Worm (Caenorhabditis elegans): ENCODE results near the gene gba-2.

gba-2 gene

ce11 chrII:2189357-2189756, 3.1 kb upstream of the gba-2 start, which contains the start of gene mtq-2:
Gene mtq-2 (minus strand): TSS chrII:2189457.
- TF ChIP-seq unc-86 (tag; optimal IDR thresholded peaks at IDR 0.05), result no peak
- no peak for TF ChIP-seq efl-1 (optimal IDR thresholded peaks at IDR 0.05)
- TF ChIP-seq efl-1 (GFP tag; optimal IDR thresholded peaks at IDR 0.05 in 1 of 2), result no peak
- peak; percentile 21 for TF ChIP-seq lin-14 (GFP tag; optimal IDR thresholded peaks at IDR 0.05)
- TF ChIP-seq pax-3 (tag; optimal IDR thresholded peaks at IDR 0.05), result no peak
- no peak for TF ChIP-seq Y116A8C.19 (tag; optimal IDR thresholded peaks at IDR 0.05; ENCODE audit: borderline replicate concordance)

ce11 chrII:2186730-2187129, 496 bp upstream of the gba-2 start:
- TF ChIP-seq lsy-2 (tag; optimal IDR thresholded peaks at IDR 0.05) (peak in 1 of 2 experiments; percentile 30), blmp-1 (tag; optimal IDR thresholded peaks at IDR 0.05) (no peak)

- TF ChIP-seq hpl-2 (GFP tag; optimal IDR thresholded peaks at IDR 0.05), result no peak
- no peak for TF ChIP-seq vab-15 (tag; optimal IDR thresholded peaks at IDR 0.05)
- no peak for TF ChIP-seq efl-1 (optimal IDR thresholded peaks at IDR 0.05)
- TF ChIP-seq efl-1 (GFP tag; optimal IDR thresholded peaks at IDR 0.05 in 1 of 2), result no peak
These were observed 8.5 kb downstream of the gba-2 start for ce11 chrII:2177735-2178134.

- TF ChIP-seq lin-35 (GFP tag; optimal IDR thresholded peaks at IDR 0.05), result peak in 1 of 2 experiments; percentile 18
- no peak for TF ChIP-seq grh-1 (GFP tag; IDR thresholded peaks at IDR 0.05)
- TF ChIP-seq elt-2 (tag; optimal IDR thresholded peaks at IDR 0.05), result peak; percentile 54
These were observed 9.5 kb downstream of the gba-2 start, which contains the start of gene gba-1 for ce11 chrII:2176688-2177087. Gene gba-1 (plus strand): TSS chrII:2176741.

- TF ChIP-seq F16B12.6 (tag; optimal IDR thresholded peaks at IDR 0.05) (no peak), mdl-1 (tag; optimal IDR thresholded peaks at IDR 0.05) (no peak), ceh-63 (GFP tag; optimal IDR thresholded peaks at IDR 0.05) (no peak), isw-1 (GFP tag; IDR thresholded peaks at IDR 0.05) (no peak), lsy-2 (tag; optimal IDR thresholded peaks at IDR 0.05) (no peak), ets-5 (GFP tag; IDR thresholded peaks at IDR 0.05) (no peak), pax-3 (tag; optimal IDR thresholded peaks at IDR 0.05) (no peak), swsn-7 (tag; optimal IDR thresholded peaks at IDR 0.05) (no peak), snu-23 (GFP tag; optimal IDR thresholded peaks at IDR 0.05) (no peak), zag-1 (tag; optimal IDR thresholded peaks at IDR 0.05) (no peak)
These were observed 10.9 kb downstream of the gba-2 start, which contains the start of gene C33C12.7 for ce11 chrII:2175367-2175766. Gene C33C12.7 (minus strand): TSS chrII:2175467.

- TF ChIP-seq nhr-19 (GFP tag; conservative IDR thresholded peaks at IDR 0.05) (no peak), elt-3 (tag; optimal IDR thresholded peaks at IDR 0.05) (no peak), nhr-77 (tag; optimal IDR thresholded peaks at IDR 0.05) (no peak), ceh-63 (GFP tag; optimal IDR thresholded peaks at IDR 0.05) (no peak), lsy-2 (tag; optimal IDR thresholded peaks at IDR 0.05) (no peak), ztf-11 (tag; optimal IDR thresholded peaks at IDR 0.05) (no peak), nhr-90 (tag; optimal IDR thresholded peaks at IDR 0.05; ENCODE audit: poor library complexity) (no peak), unc-30 (tag; optimal IDR thresholded peaks at IDR 0.05) (no peak), aly-2 (tag; optimal IDR thresholded peaks at IDR 0.05) (no peak), aha-1 (tag; optimal IDR thresholded peaks at IDR 0.05) (no peak), efl-1 (optimal IDR thresholded peaks at IDR 0.05) (no peak), efl-1 (GFP tag; optimal IDR thresholded peaks at IDR 0.05 in 1 of 2) (no peak), fkh-10 (GFP tag; optimal IDR thresholded peaks at IDR 0.05) (no peak)
These were observed 16.1 kb downstream of the gba-2 start, which contains the start of gene C33C12.12 for ce11 chrII:2170085-2170484. Gene C33C12.12 (minus strand): TSS chrII:2170185.

- TF ChIP-seq alr-1 (tag; optimal IDR thresholded peaks at IDR 0.05; ENCODE audit: borderline replicate concordance) (no peak), sup-37 (GFP tag; optimal IDR thresholded peaks at IDR 0.05) (no peak), nhr-20 (tag; optimal IDR thresholded peaks at IDR 0.05) (no peak), lin-39 (tag; optimal IDR thresholded peaks at IDR 0.05) (no peak), nhr-237 (tag; optimal IDR thresholded peaks at IDR 0.05) (no peak), nhr-85 (tag) (no peak), vab-15 (tag; optimal IDR thresholded peaks at IDR 0.05) (no peak), zip-4 (GFP tag; optimal IDR thresholded peaks at IDR 0.05) (no peak), Y116A8C.19 (tag; optimal IDR thresholded peaks at IDR 0.05; ENCODE audit: borderline replicate concordance) (no peak), C16A3.4 (tag; optimal IDR thresholded peaks at IDR 0.05) (no peak), tlp-1 (tag; optimal IDR thresholded peaks at IDR 0.05) (no peak), fkh-4 (tag; optimal IDR thresholded peaks at IDR 0.05; ENCODE audit: borderline replicate concordance) (no peak), egl-13 (tag; optimal IDR thresholded peaks at IDR 0.05) (no peak), C04F5.9 (tag; optimal IDR thresholded peaks at IDR 0.05) (no peak), aly-2 (tag; optimal IDR thresholded peaks at IDR 0.05) (no peak), mdl-1 (tag; optimal IDR thresholded peaks at IDR 0.05) (no peak)
These were observed 17.9 kb downstream of the gba-2 start, which contains the start of gene fbxb-38 for ce11 chrII:2168374-2168773. Gene fbxb-38 (minus strand): TSS chrII:2168763.

Measured in whole organism, L1 larva.